Worm (Caenorhabditis elegans) whole organism, L4 larva: Measurements from ENCODE around the gene ptr-25.

Source experiments
- D1046.2 ChIP-seq: fragments of 200-800 bp; sonication (Bioruptor generic); IDR thresholded peaks from 2 replicates; pipeline ENCODE4 v1.3.6; 2022; ENCODE audit warnings: missing genetic modification characterization, missing compliant biosample characterization
- F10B5.3 ChIP-seq: sonication (generic microtip); optimal IDR thresholded peaks from 2 replicates; lab custom pipeline; 2016; ENCODE audit warnings: mild to moderate bottlenecking, missing genetic modification characterization, missing compliant biosample characterization
- F26F4.8 ChIP-seq: fragments of 200-800 bp; sonication (Bioruptor generic); conservative IDR thresholded peaks from 2 replicates; pipeline ENCODE4 v1.3.6; 2022; ENCODE audit warnings: missing genetic modification characterization, missing compliant biosample characterization
- F44E2.7 ChIP-seq: fragments of 200-800 bp; sonication (Bioruptor generic); IDR thresholded peaks from 2 replicates; pipeline ENCODE4 v2.1.2; 2022; ENCODE audit warnings: missing genetic modification characterization, missing compliant biosample characterization
- F49E8.2 ChIP-seq: sonication (generic microtip); optimal IDR thresholded peaks from 2 replicates; lab custom pipeline; 2016; ENCODE audit warnings: missing compliant biosample characterization, mild to moderate bottlenecking, missing genetic modification characterization, borderline replicate concordance
- R02D3.7 ChIP-seq: fragments of 150-350 bp; sonication (generic microtip); optimal IDR thresholded peaks from 3 replicates; lab custom pipeline; 2014; ENCODE audit warnings: missing biosample characterization, missing genetic modification characterization
- T20F7.1 ChIP-seq: fragments of 200-800 bp; sonication (Bioruptor generic); optimal IDR thresholded peaks from 2 replicates; lab custom pipeline; 2018; ENCODE audit warnings: mild to moderate bottlenecking, missing genetic modification characterization, missing compliant biosample characterization
- T26A8.4 ChIP-seq: fragments of 200-800 bp; sonication (Bioruptor generic); IDR thresholded peaks from 2 replicates; pipeline ENCODE4 v1.3.6; 2022; ENCODE audit warnings: missing genetic modification characterization, missing compliant biosample characterization
- Y5F2A.4 ChIP-seq: fragments of 200-800 bp; sonication (Bioruptor generic); optimal IDR thresholded peaks from 2 replicates; lab custom pipeline; 2018; ENCODE audit warnings: mild to moderate bottlenecking, missing genetic modification characterization, missing compliant biosample characterization
- Y75B8A.6 ChIP-seq: fragments of 200-800 bp; sonication (Bioruptor generic); IDR thresholded peaks from 2 replicates; pipeline ENCODE4 v1.3.6; 2022; ENCODE audit warnings: missing genetic modification reagents, missing genetic modification characterization, missing compliant biosample characterization
- ZK337.2 ChIP-seq: fragments of 200-800 bp; sonication (Bioruptor generic); IDR thresholded peaks from 2 replicates; pipeline ENCODE4 v1.3.6; 2022; ENCODE audit warnings: missing genetic modification reagents, missing genetic modification characterization, missing compliant biosample characterization
- aha-1 ChIP-seq: fragments of 150-350 bp; peaks from one replicate; lab custom pipeline; 2014; ENCODE audit warnings: missing biosample characterization, missing genetic modification characterization
- aly-2 ChIP-seq: sonication (generic microtip); optimal IDR thresholded peaks from 2 replicates; lab custom pipeline; 2018; ENCODE audit warnings: missing biosample characterization, missing genetic modification characterization
- ama-1 ChIP-seq: fragments of 150-350 bp; optimal IDR thresholded peaks from 2 replicates; lab custom pipeline; 2014; ENCODE audit warnings: inconsistent platforms, mixed read lengths
- ceh-62 ChIP-seq: sonication (generic microtip); optimal IDR thresholded peaks from 2 replicates; lab custom pipeline; 2017; ENCODE audit warnings: missing biosample characterization, missing genetic modification characterization
- ces-1 ChIP-seq: fragments of 150-350 bp; sonication (generic microtip); optimal IDR thresholded peaks from 4 replicates; lab custom pipeline; 2014; ENCODE audit warnings: missing biosample characterization, missing genetic modification reagents, missing genetic modification characterization
- cey-2 ChIP-seq: sonication (generic microtip); optimal IDR thresholded peaks from 3 replicates; lab custom pipeline; 2017; ENCODE audit warnings: missing genetic modification characterization, mild to moderate bottlenecking, missing compliant biosample characterization, antibody characterized with exemption, borderline replicate concordance; ENCODE audit not compliant: insufficient read depth
- ctbp-1 ChIP-seq: fragments of 200-800 bp; sonication (Bioruptor generic); IDR thresholded peaks from 2 replicates; pipeline ENCODE4 v1.3.6; 2022; ENCODE audit warnings: missing genetic modification reagents, missing genetic modification characterization, missing compliant biosample characterization
- daf-16 ChIP-seq, 3 experiments: sonication (generic microtip); optimal IDR thresholded peaks; 2 replicates each; lab custom pipeline; 2016 to 2017; ENCODE audit warnings: missing genetic modification characterization in 3 of 3, missing genetic modification reagents in 3 of 3, mild to moderate bottlenecking in 2 of 3, missing compliant biosample characterization in 2 of 3, missing biosample characterization in 1 of 3, moderate library complexity in 1 of 3
- daf-19 ChIP-seq: fragments of 200-800 bp; sonication (Bioruptor generic); conservative IDR thresholded peaks from 2 replicates; pipeline ENCODE4 v1.3.6; 2022; ENCODE audit warnings: missing genetic modification characterization, missing compliant biosample characterization
- daf-8 ChIP-seq: fragments of 200-800 bp; sonication (Bioruptor generic); IDR thresholded peaks from 2 replicates; pipeline ENCODE4 v1.3.6; 2022; ENCODE audit warnings: missing genetic modification characterization, missing compliant biosample characterization
- dmd-9 ChIP-seq: fragments of 200-800 bp; sonication (Bioruptor generic); IDR thresholded peaks from 2 replicates; pipeline ENCODE4 v1.3.6; 2022; ENCODE audit warnings: missing genetic modification reagents, missing genetic modification characterization, missing compliant biosample characterization
- dpl-1 ChIP-seq: fragments of 150-350 bp; optimal IDR thresholded peaks from 2 replicates; lab custom pipeline; 2014; ENCODE audit warnings: missing biosample characterization, missing genetic modification reagents, missing genetic modification characterization
- egl-43 ChIP-seq: fragments of 200-800 bp; sonication (Bioruptor generic); IDR thresholded peaks from 2 replicates; pipeline ENCODE4 v1.3.6; 2022; ENCODE audit warnings: missing genetic modification reagents, missing genetic modification characterization, missing compliant biosample characterization
- hlh-30 ChIP-seq: sonication (generic microtip); optimal IDR thresholded peaks from 2 replicates; lab custom pipeline; 2017; ENCODE audit warnings: antibody characterized with exemption, mild to moderate bottlenecking, missing genetic modification characterization, missing compliant biosample characterization; ENCODE audit not compliant: insufficient read depth
- hmg-1.1 ChIP-seq: fragments of 200-800 bp; sonication (Bioruptor generic); IDR thresholded peaks from 2 replicates; pipeline ENCODE4 v1.3.6; 2022; ENCODE audit warnings: missing genetic modification reagents, missing genetic modification characterization, missing compliant biosample characterization
- jun-1 ChIP-seq: fragments of 150-350 bp; optimal IDR thresholded peaks from 2 replicates; lab custom pipeline; 2014; ENCODE audit warnings: missing biosample characterization, missing genetic modification reagents, missing genetic modification characterization
- lin-29 ChIP-seq: fragments of 200-800 bp; sonication (Bioruptor generic); IDR thresholded peaks from 2 replicates; pipeline ENCODE4 v1.3.6; 2022; ENCODE audit warnings: missing genetic modification reagents, missing genetic modification characterization, missing compliant biosample characterization
- madf-9 ChIP-seq: fragments of 200-800 bp; sonication (Bioruptor generic); conservative IDR thresholded peaks from 2 replicates; pipeline ENCODE4 v1.3.6; 2022; ENCODE audit warnings: missing genetic modification reagents, missing genetic modification characterization, missing compliant biosample characterization
- mep-1 ChIP-seq: fragments of 150-350 bp; sonication (generic microtip); optimal IDR thresholded peaks from 3 replicates; lab custom pipeline; 2014; ENCODE audit warnings: missing biosample characterization, missing genetic modification characterization
- mxl-2 ChIP-seq: fragments of 200-800 bp; sonication (Bioruptor generic); conservative IDR thresholded peaks from 2 replicates; pipeline ENCODE4 v1.3.6; 2022; ENCODE audit warnings: missing genetic modification reagents, missing genetic modification characterization, missing compliant biosample characterization
- nhr-10 ChIP-seq: fragments of 150-350 bp; optimal IDR thresholded peaks from 2 replicates; lab custom pipeline; 2014; ENCODE audit warnings: missing biosample characterization, missing genetic modification characterization
- nhr-11 ChIP-seq: fragments of 150-350 bp; optimal IDR thresholded peaks from 2 replicates; lab custom pipeline; 2014; ENCODE audit warnings: missing biosample characterization, missing genetic modification characterization
- nhr-237 ChIP-seq: sonication (generic microtip); optimal IDR thresholded peaks from 2 replicates; lab custom pipeline; 2017; ENCODE audit warnings: missing biosample characterization, missing genetic modification characterization
- nhr-6 ChIP-seq: fragments of 150-350 bp; optimal IDR thresholded peaks from 2 replicates; lab custom pipeline; 2014; ENCODE audit warnings: missing biosample characterization, missing genetic modification characterization
- nhr-76 ChIP-seq: fragments of 150-350 bp; optimal IDR thresholded peaks from 2 replicates; lab custom pipeline; 2014; ENCODE audit warnings: missing biosample characterization, missing genetic modification characterization
- php-3 ChIP-seq: fragments of 200-800 bp; sonication (Bioruptor generic); IDR thresholded peaks from 2 replicates; pipeline ENCODE4 v1.3.6; 2022; ENCODE audit warnings: missing genetic modification reagents, missing genetic modification characterization, missing compliant biosample characterization
- pqm-1 ChIP-seq: sonication (generic microtip); optimal IDR thresholded peaks from 2 replicates; lab custom pipeline; 2017; ENCODE audit warnings: missing biosample characterization, missing genetic modification characterization
- rbr-2 ChIP-seq: sonication (generic microtip); optimal IDR thresholded peaks from 2 replicates; lab custom pipeline; 2016; ENCODE audit warnings: missing genotype, missing genetic modification characterization, missing compliant biosample characterization
- set-16 ChIP-seq: fragments of 200-800 bp; sonication (Bioruptor generic); IDR thresholded peaks from 2 replicates; pipeline ENCODE4 v1.3.6; 2022; ENCODE audit warnings: missing genetic modification reagents, missing genetic modification characterization, missing compliant biosample characterization
- snpc-1.2 ChIP-seq: fragments of 200-800 bp; sonication (Bioruptor generic); IDR thresholded peaks from 2 replicates; pipeline ENCODE4 v1.3.6; 2022; ENCODE audit warnings: missing genetic modification reagents, missing genetic modification characterization, missing compliant biosample characterization
- snpc-4 ChIP-seq: fragments of 150-350 bp; optimal IDR thresholded peaks from 2 replicates; lab custom pipeline; 2014; ENCODE audit warnings: missing biosample characterization, missing genetic modification characterization
- spr-1 ChIP-seq: sonication (generic microtip); optimal IDR thresholded peaks from 2 replicates; lab custom pipeline; 2016; ENCODE audit warnings: mild to moderate bottlenecking, missing genetic modification characterization, missing compliant biosample characterization
- unc-62 ChIP-seq, 3 experiments: fragments of 150-350 bp in 1 of 3; sonication (generic microtip); optimal IDR thresholded peaks in 2 of 3; peaks in 1 of 3; 1 replicate in 1 of 3; 2 replicates in 2 of 3; lab custom pipeline; 2014 to 2017; ENCODE audit warnings: missing biosample characterization in 3 of 3, missing genetic modification characterization in 3 of 3, missing genetic modification reagents in 3 of 3, missing genotype in 1 of 3
- zag-1 ChIP-seq: fragments of 150-350 bp; optimal IDR thresholded peaks from 2 replicates; lab custom pipeline; 2014; ENCODE audit warnings: missing biosample characterization, missing genetic modification characterization
- zfp-3 ChIP-seq: fragments of 200-800 bp; sonication (Bioruptor generic); conservative IDR thresholded peaks from 2 replicates; pipeline ENCODE4 v1.3.6; 2022; ENCODE audit warnings: missing genetic modification reagents, missing genetic modification characterization, missing compliant biosample characterization
- zip-2 ChIP-seq: fragments of 150-350 bp; optimal IDR thresholded peaks from 2 replicates; lab custom pipeline; 2014; ENCODE audit warnings: missing biosample characterization, missing genetic modification characterization
- ztf-11 ChIP-seq: fragments of 150-350 bp; optimal IDR thresholded peaks from 2 replicates; lab custom pipeline; 2014; ENCODE audit warnings: missing biosample characterization, missing genetic modification characterization

Gene ptr-25

DNA sequence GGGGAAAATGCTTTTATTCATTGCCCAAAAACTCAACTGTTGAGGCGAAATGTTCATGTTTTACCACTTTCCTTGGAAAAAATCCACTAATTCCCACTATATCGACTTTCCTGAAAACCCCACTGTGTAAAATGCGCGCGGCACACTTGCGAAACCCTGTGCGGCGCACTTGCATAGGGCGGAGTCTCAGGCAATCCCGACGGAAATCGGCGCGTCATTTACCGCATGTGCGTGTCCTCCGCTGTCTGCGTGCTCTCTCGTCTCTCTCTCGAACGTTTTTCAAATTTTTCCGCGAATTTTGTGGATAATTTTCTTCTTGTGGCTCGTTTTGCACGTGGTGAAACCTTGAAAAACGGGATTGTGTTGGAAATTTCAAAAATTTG, 26.8 kb upstream of the ptr-25 start, which contains the start of gene atx-2 (continued):
- peak; percentile 90 for TF ChIP-seq spr-1
- TF ChIP-seq ces-1, result no peak
- TF ChIP-seq nhr-6 (tag; lab: Kevin White, UChicago), result no peak
- peak; percentile 77 for TF ChIP-seq snpc-1.2 (GFP tag; lab: Robert Waterston, UW)
- peak; percentile 84 for TF ChIP-seq set-16
- TF ChIP-seq Y75B8A.6 (GFP tag; lab: Robert Waterston, UW), result peak; percentile 71; the same call in 1 of the 2 replicates
- TF ChIP-seq dmd-9 (GFP tag; lab: Robert Waterston, UW), result peak; percentile 90
- TF ChIP-seq nhr-10 (tag; lab: Kevin White, UChicago), result peak; percentile 26
- TF ChIP-seq ctbp-1 (GFP tag; lab: Robert Waterston, UW), result peak; percentile 79
- TF ChIP-seq ama-1 (lab: Kevin White, UChicago), result no peak
- peak; percentile 71 for TF ChIP-seq dpl-1 (GFP tag; lab: Kevin White, UChicago)
- peak; percentile 65 for TF ChIP-seq F10B5.3

ce11 chrIII:10462935-10463548, 24.9 kb upstream of the ptr-25 start:
- TF ChIP-seq rbr-2 (tag; lab: Kevin White, UChicago) (no peak), D1046.2 (GFP tag; lab: Robert Waterston, UW) (no peak), hmg-1.1 (0 out of 2 replicates have a peak, but pooled peaks have one; percentile 14), F49E8.2 (tag; lab: Kevin White, UChicago) (no peak), zag-1 (tag; lab: Kevin White, UChicago) (no peak), madf-9 (GFP tag; lab: Robert Waterston, UW) (no peak), nhr-76 (tag; lab: Kevin White, UChicago) (no peak), daf-19 (no peak), zip-2 (tag; lab: Kevin White, UChicago) (no peak), nhr-11 (tag; lab: Kevin White, UChicago) (no peak), Y5F2A.4 (no peak), F44E2.7 (GFP tag; lab: Robert Waterston, UW) (no peak), set-16 (peak; percentile 46; the same call in 1 of the 2 replicates), aly-2 (tag; lab: Kevin White, UChicago) (no peak), aha-1 (tag; lab: Kevin White, UChicago) (peak; percentile 56), R02D3.7 (tag; lab: Kevin White, UChicago) (no peak), ztf-11 (no peak), pqm-1 (tag; lab: Kevin White, UChicago) (no peak), unc-62 (GFP tag; optimal IDR thresholded peaks at IDR 0.05 in 1 of 2; lab: Kevin White, UChicago) (no peak), unc-62 (tag; optimal IDR thresholded peaks at IDR 0.05; lab: Kevin White, UChicago) (no peak), lin-29 (GFP tag; lab: Robert Waterston, UW) (no peak), mep-1 (tag; lab: Kevin White, UChicago) (no peak), egl-43 (no peak)
- TF ChIP-seq, all 104 proteins: peak for 3

ce11 chrIII:10463653-10464052, 24.3 kb upstream of the ptr-25 start:
- TF ChIP-seq zfp-3 (GFP tag; lab: Robert Waterston, UW) (no peak), D1046.2 (GFP tag; lab: Robert Waterston, UW) (no peak), hlh-30 (tag; lab: Kevin White, UChicago) (peak; percentile 86), nhr-237 (tag; lab: Kevin White, UChicago) (no peak), T26A8.4 (peak; percentile 32; the same call in 1 of the 2 replicates), spr-1 (peak; percentile 30), T20F7.1 (GFP tag; lab: Kevin White, UChicago) (no peak), daf-8 (no peak), daf-16 (GFP tag; optimal IDR thresholded peaks at IDR 0.05; lab: Kevin White, UChicago) (no peak), daf-16 (tag; optimal IDR thresholded peaks at IDR 0.05; lab: Kevin White, UChicago) (peak; percentile 95), lin-29 (GFP tag; lab: Robert Waterston, UW) (no peak), snpc-4 (no peak), jun-1 (tag; lab: Kevin White, UChicago) (no peak), php-3 (no peak), F26F4.8 (GFP tag; lab: Robert Waterston, UW) (no peak), ZK337.2 (GFP tag; lab: Robert Waterston, UW) (no peak), ceh-62 (tag; lab: Kevin White, UChicago) (no peak), ces-1 (no peak), mxl-2 (GFP tag; lab: Robert Waterston, UW) (no peak), cey-2 (tag; lab: Kevin White, UChicago) (no peak), F10B5.3 (no peak)
